Fruit fly (Drosophila melanogaster) whole organism, embryonic: ENCODE data around the gene Sdic4.

Source experiments
- Bteb2 ChIP-seq: fragments of 200-800 bp; sonication (Bioruptor generic); optimal IDR thresholded peaks from 2 replicates; lab custom pipeline; 2016; ENCODE audit warnings: missing biosample characterization, missing genetic modification characterization
- CG10654 ChIP-seq: fragments of 200-800 bp; sonication (Bioruptor generic); optimal IDR thresholded peaks from 2 replicates; lab custom pipeline; 2016; ENCODE audit warnings: missing biosample characterization, missing genetic modification characterization
- CG11695 ChIP-seq: fragments of 200-800 bp; sonication (Bioruptor generic); IDR thresholded peaks from 3 replicates; pipeline ENCODE4 v1.3.6; 2022; ENCODE audit warnings: missing biosample characterization, missing genetic modification characterization
- CG12104 ChIP-seq: fragments of 200-800 bp; sonication (Bioruptor generic); optimal IDR thresholded peaks from 3 replicates; lab custom pipeline; 2016; ENCODE audit warnings: missing biosample characterization, missing genetic modification characterization
- CG12236 ChIP-seq: fragments of 200-800 bp; sonication (Bioruptor generic); optimal IDR thresholded peaks from 2 replicates; lab custom pipeline; 2016; ENCODE audit warnings: missing biosample characterization, missing genetic modification characterization
- CG14667 ChIP-seq: fragments of 200-800 bp; sonication (Bioruptor generic); IDR thresholded peaks from 2 replicates; pipeline ENCODE4 v1.3.6; 2022; ENCODE audit warnings: missing biosample characterization, missing genetic modification characterization
- CG15269 ChIP-seq: fragments of 200-800 bp; sonication (Bioruptor generic); optimal IDR thresholded peaks from 2 replicates; lab custom pipeline; 2018; ENCODE audit warnings: missing biosample characterization, mild to moderate bottlenecking, missing genetic modification characterization, moderate library complexity
- CG1602 ChIP-seq: fragments of 200-800 bp; sonication (Bioruptor generic); optimal IDR thresholded peaks from 3 replicates; lab custom pipeline; 2016; ENCODE audit warnings: missing biosample characterization, missing genetic modification characterization
- CG17186 ChIP-seq: fragments of 200-800 bp; sonication (Bioruptor generic); optimal IDR thresholded peaks from 3 replicates; lab custom pipeline; 2017; ENCODE audit warnings: missing biosample characterization, missing genetic modification reagents, missing genetic modification characterization
- CG17361 ChIP-seq: fragments of 200-800 bp; sonication (Bioruptor generic); IDR thresholded peaks from 3 replicates; pipeline ENCODE4 v1.3.6; 2022; ENCODE audit warnings: missing biosample characterization, missing genetic modification characterization
- CG2129 ChIP-seq: fragments of 200-800 bp; sonication (Bioruptor generic); IDR thresholded peaks from 2 replicates; pipeline ENCODE4 v1.3.6; 2022; ENCODE audit warnings: missing biosample characterization, missing genetic modification characterization; ENCODE audit not compliant: partially characterized antibody
- CG2199 ChIP-seq: fragments of 200-800 bp; sonication (Bioruptor generic); IDR thresholded peaks from 3 replicates; pipeline ENCODE4 v1.3.6; 2022; ENCODE audit warnings: missing biosample characterization, missing genetic modification characterization
- CG30403 ChIP-seq: fragments of 200-800 bp; sonication (Bioruptor generic); optimal IDR thresholded peaks from 3 replicates; lab custom pipeline; 2016; ENCODE audit warnings: missing biosample characterization, missing genetic modification characterization
- CG4360 ChIP-seq: fragments of 200-800 bp; sonication (Bioruptor generic); IDR thresholded peaks from 2 replicates; pipeline ENCODE4 v1.3.6; 2022; ENCODE audit warnings: missing biosample characterization, missing genetic modification characterization
- CG4424 ChIP-seq: fragments of 200-800 bp; sonication (Bioruptor generic); optimal IDR thresholded peaks from 3 replicates; lab custom pipeline; 2016; ENCODE audit warnings: missing biosample characterization, missing genetic modification characterization
- CG6654 ChIP-seq: fragments of 200-800 bp; sonication (Bioruptor generic); optimal IDR thresholded peaks from 2 replicates; lab custom pipeline; 2017; ENCODE audit warnings: missing biosample characterization, mild to moderate bottlenecking, missing genetic modification characterization
- CG7357 ChIP-seq: fragments of 200-800 bp; sonication (Bioruptor generic); IDR thresholded peaks from 3 replicates; pipeline ENCODE4 v1.3.6; 2022; ENCODE audit warnings: missing biosample characterization, missing genetic modification characterization
- CG9817 ChIP-seq: fragments of 200-800 bp; sonication (Bioruptor generic); optimal IDR thresholded peaks from 2 replicates; lab custom pipeline; 2018; ENCODE audit warnings: missing biosample characterization, mild to moderate bottlenecking, missing genetic modification characterization, moderate library complexity
- Dref ChIP-seq: fragments of 200-800 bp; sonication (Bioruptor generic); IDR thresholded peaks from 2 replicates; pipeline ENCODE4 v1.3.6; 2022; ENCODE audit warnings: missing biosample characterization, missing genetic modification characterization
- Fer3 ChIP-seq: fragments of 200-800 bp; sonication (Bioruptor generic); optimal IDR thresholded peaks from 2 replicates; lab custom pipeline; 2018; ENCODE audit warnings: missing biosample characterization, mild to moderate bottlenecking, missing genetic modification characterization, moderate library complexity
- H2.0 ChIP-seq: fragments of 200-800 bp; sonication (Bioruptor generic); IDR thresholded peaks from 2 replicates; pipeline ENCODE4 v1.3.6; 2022; ENCODE audit warnings: missing biosample characterization, missing genetic modification characterization
- HLH4C ChIP-seq: fragments of 200-800 bp; sonication (Bioruptor generic); IDR thresholded peaks from 3 replicates; pipeline ENCODE4 v1.3.6; 2022; ENCODE audit warnings: missing biosample characterization, missing genetic modification characterization; ENCODE audit not compliant: partially characterized antibody
- Hmr ChIP-seq: fragments of 200-800 bp; sonication (Bioruptor generic); optimal IDR thresholded peaks from 3 replicates; lab custom pipeline; 2017; ENCODE audit warnings: mild to moderate bottlenecking, missing biosample characterization, missing genetic modification reagents, missing genetic modification characterization
- Hr78 ChIP-seq, 2 experiments: fragments of 200-800 bp in 1 of 2; fragments of >200 bp in 1 of 2; sonication (Bioruptor generic) in 1 of 2; optimal IDR thresholded peaks; 2 replicates each; lab custom pipeline; 2017 to 2019; ENCODE audit warnings: missing biosample characterization in 2 of 2, missing genetic modification characterization in 2 of 2, mild to moderate bottlenecking in 1 of 2, moderate library complexity in 1 of 2
- MBD-R2 ChIP-seq: fragments of 200-800 bp; sonication (Bioruptor generic); IDR thresholded peaks from 2 replicates; pipeline ENCODE4 v1.3.6; 2022; ENCODE audit warnings: missing biosample characterization, missing genetic modification characterization
- Med ChIP-seq: fragments of 200-800 bp; sonication (Bioruptor generic); peaks from one replicate; lab custom pipeline; 2016; ENCODE audit warnings: missing biosample characterization, missing genetic modification characterization, mild to moderate bottlenecking, inconsistent platforms, moderate library complexity
- NFAT ChIP-seq: fragments of 200-800 bp; sonication (Bioruptor generic); IDR thresholded peaks from 2 replicates; pipeline ENCODE4 v1.3.6; 2022; ENCODE audit warnings: missing biosample characterization, missing genetic modification characterization
- Sox102F ChIP-seq: fragments of 200-800 bp; sonication (Bioruptor generic); optimal IDR thresholded peaks from 2 replicates; lab custom pipeline; 2018; ENCODE audit warnings: missing biosample characterization, mild to moderate bottlenecking, missing genetic modification characterization, moderate library complexity
- bigmax ChIP-seq: fragments of 200-800 bp; sonication (Bioruptor generic); optimal IDR thresholded peaks from 2 replicates; lab custom pipeline; 2018; ENCODE audit warnings: missing biosample characterization, mild to moderate bottlenecking, missing genetic modification characterization
- caup ChIP-seq: fragments of 200-800 bp; sonication (Bioruptor generic); optimal IDR thresholded peaks from 3 replicates; lab custom pipeline; 2017; ENCODE audit warnings: missing biosample characterization, mild to moderate bottlenecking, missing genetic modification characterization, moderate library complexity; ENCODE audit not compliant: severe bottlenecking
- chinmo ChIP-seq: fragments of 200-800 bp; sonication (Bioruptor generic); IDR thresholded peaks from 4 replicates; pipeline ENCODE4 v1.3.6; 2022; ENCODE audit warnings: missing biosample characterization, missing genetic modification characterization; ENCODE audit not compliant: partially characterized antibody
- dan ChIP-seq: fragments of 200-800 bp; sonication (Bioruptor generic); IDR thresholded peaks from 2 replicates; pipeline ENCODE4 v1.3.6; 2022; ENCODE audit warnings: missing biosample characterization, missing genetic modification characterization
- ewg ChIP-seq: fragments of 200-800 bp; sonication (Bioruptor generic); optimal IDR thresholded peaks from 3 replicates; lab custom pipeline; 2017; ENCODE audit warnings: mild to moderate bottlenecking, missing biosample characterization, missing genetic modification reagents, missing genetic modification characterization
- fd96Cb ChIP-seq: fragments of 200-800 bp; sonication (Bioruptor generic); optimal IDR thresholded peaks from 2 replicates; lab custom pipeline; 2018; ENCODE audit warnings: missing biosample characterization, mild to moderate bottlenecking, missing genetic modification characterization, moderate library complexity
- gro ChIP-seq: fragments of 200-800 bp; sonication (Bioruptor generic); optimal IDR thresholded peaks from 2 replicates; lab custom pipeline; 2016; ENCODE audit warnings: missing biosample characterization, missing genetic modification characterization
- hb ChIP-seq: fragments of 200-800 bp; sonication (Bioruptor generic); IDR thresholded peaks from 3 replicates; pipeline ENCODE4 v1.3.6; 2022; ENCODE audit warnings: missing biosample characterization, missing genetic modification characterization; ENCODE audit not compliant: partially characterized antibody
- ind ChIP-seq: fragments of 200-800 bp; sonication (Bioruptor generic); optimal IDR thresholded peaks from 3 replicates; lab custom pipeline; 2016; ENCODE audit warnings: missing biosample characterization, missing genetic modification characterization
- inv ChIP-seq: fragments of 200-800 bp; sonication (Bioruptor generic); IDR thresholded peaks from 2 replicates; pipeline ENCODE4 v1.3.6; 2022; ENCODE audit warnings: missing biosample characterization, missing genetic modification characterization; ENCODE audit not compliant: partially characterized antibody
- lov ChIP-seq, 2 experiments: fragments of 200-800 bp in 1 of 2; fragments of >200 bp in 1 of 2; sonication (Bioruptor generic) in 1 of 2; IDR thresholded peaks in 1 of 2; optimal IDR thresholded peaks in 1 of 2; 2 replicates in 1 of 2; 3 replicates in 1 of 2; pipeline versions ENCODE4 v1.3.6 to Lab custom; 2017 to 2022; ENCODE audit warnings: missing biosample characterization in 1 of 2, missing genetic modification characterization in 1 of 2
- onecut ChIP-seq: fragments of 200-800 bp; sonication (Bioruptor generic); IDR thresholded peaks from 2 replicates; pipeline ENCODE4 v1.3.6; 2022; ENCODE audit warnings: missing biosample characterization, missing genetic modification characterization
- org-1 ChIP-seq: fragments of 200-800 bp; sonication (Bioruptor generic); optimal IDR thresholded peaks from 2 replicates; lab custom pipeline; 2017; ENCODE audit warnings: missing biosample characterization, missing genetic modification characterization
- pnt ChIP-seq: fragments of 200-800 bp; sonication (Bioruptor generic); optimal IDR thresholded peaks from 3 replicates; lab custom pipeline; 2016; ENCODE audit warnings: missing biosample characterization, missing genetic modification characterization
- ro ChIP-seq: fragments of 200-800 bp; sonication (Bioruptor generic); IDR thresholded peaks from 2 replicates; pipeline ENCODE4 v1.3.6; 2022; ENCODE audit warnings: missing biosample characterization, missing genetic modification characterization
- row ChIP-seq: fragments of 200-800 bp; sonication (Bioruptor generic); IDR thresholded peaks from 3 replicates; pipeline ENCODE4 v1.3.6; 2022; ENCODE audit warnings: missing biosample characterization, missing genetic modification characterization
- sisA ChIP-seq: fragments of 200-800 bp; sonication (Bioruptor generic); IDR thresholded peaks from 2 replicates; pipeline ENCODE4 v1.3.6; 2022; ENCODE audit warnings: missing biosample characterization, missing genetic modification characterization
- trh ChIP-seq: fragments of 200-800 bp; sonication (Bioruptor generic); optimal IDR thresholded peaks from 2 replicates; lab custom pipeline; 2016; ENCODE audit warnings: missing biosample characterization, missing genetic modification characterization
- ttk ChIP-seq: fragments of 200-800 bp; sonication (Bioruptor generic); IDR thresholded peaks from 2 replicates; pipeline ENCODE4 v2.1.2; 2022; ENCODE audit warnings: missing biosample characterization, missing genetic modification characterization
- tx ChIP-seq: fragments of 200-800 bp; sonication (Bioruptor generic); optimal IDR thresholded peaks from 2 replicates; lab custom pipeline; 2016; ENCODE audit warnings: missing biosample characterization, missing genetic modification characterization
- zen ChIP-seq: fragments of 200-800 bp; sonication (Bioruptor generic); optimal IDR thresholded peaks from 3 replicates; lab custom pipeline; 2018; ENCODE audit warnings: missing biosample characterization, mild to moderate bottlenecking, missing genetic modification characterization, moderate library complexity
- zfh1 ChIP-seq: fragments of 200-800 bp; sonication (Bioruptor generic); IDR thresholded peaks from 3 replicates; pipeline ENCODE4 v1.3.6; 2022; ENCODE audit warnings: missing biosample characterization, missing genetic modification characterization
- zfh2 ChIP-seq: fragments of 200-800 bp; sonication (Bioruptor generic); optimal IDR thresholded peaks from 2 replicates; lab custom pipeline; 2016; ENCODE audit warnings: missing biosample characterization, missing genetic modification characterization

Sdic4 gene

DNA sequence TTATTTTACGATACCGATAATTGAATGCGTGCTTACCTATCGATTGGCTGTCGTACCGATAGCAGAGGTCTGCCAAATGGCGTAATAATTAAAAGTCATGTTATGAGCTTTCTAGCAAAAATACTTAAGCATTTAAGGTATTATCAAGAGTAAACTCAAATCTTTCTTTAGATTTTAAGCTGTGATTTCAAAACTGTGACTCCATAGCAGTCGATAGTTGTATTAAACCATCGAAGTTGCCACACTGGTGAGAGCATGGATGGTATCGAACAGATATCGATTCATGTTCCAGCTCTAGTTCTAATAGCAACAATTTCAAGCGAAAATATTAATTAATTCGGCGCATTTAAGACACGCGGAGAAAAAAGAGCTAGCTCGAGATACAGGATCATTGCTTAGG is 26.2 kb upstream of the Sdic4 start, which contains the start of the genes CG17068 and Rab10:
TSS of gene CG17068 (minus strand) at position 25 of the 400 bp plus-strand sequence.
TSS of gene Rab10 (plus strand) at position 270 of the 400 bp plus-strand sequence.
- TF ChIP-seq Sox102F (GFP tag; lab: Kevin White, UChicago), result no peak
- TF ChIP-seq CG2199 (GFP tag; lab: Robert Waterston, UW), result no peak
- no peak for TF ChIP-seq ind
- no peak for TF ChIP-seq NFAT (GFP tag; lab: Robert Waterston, UW)
- no peak for TF ChIP-seq CG15269 (tag; lab: Kevin White, UChicago)
- no peak for TF ChIP-seq CG14667
- peak; percentile 79 for TF ChIP-seq Dref (GFP tag; lab: Robert Waterston, UW)
- peak; percentile 93; the same call in 2 of the 3 replicates for TF ChIP-seq hb
- peak; percentile 46; the same call in 2 of the 3 replicates for TF ChIP-seq row
- TF ChIP-seq lov (optimal IDR thresholded peaks at IDR 0.05; lab: Kevin White, UChicago), result no peak
- TF ChIP-seq lov (GFP tag; IDR thresholded peaks at IDR 0.05; lab: Robert Waterston, UW), result no peak
- TF ChIP-seq trh (GFP tag; lab: Kevin White, UChicago), result no peak
- TF ChIP-seq Bteb2, result no peak
- no peak for TF ChIP-seq zfh1 (GFP tag; lab: Robert Waterston, UW)
- TF ChIP-seq CG2129 (GFP tag; lab: Robert Waterston, UW), result peak; percentile 93
- no peak for TF ChIP-seq CG17361
- TF ChIP-seq Fer3 (tag; lab: Kevin White, UChicago), result no peak
- peak; percentile 12 for TF ChIP-seq CG4424
- no peak for TF ChIP-seq ro (GFP tag; lab: Robert Waterston, UW)
- TF ChIP-seq tx (GFP tag; lab: Kevin White, UChicago), result no peak
- TF ChIP-seq ewg, result no peak
- TF ChIP-seq inv (GFP tag; lab: Robert Waterston, UW), result peak; percentile 91
- no peak for TF ChIP-seq pnt (GFP tag; lab: Kevin White, UChicago)
- no peak for TF ChIP-seq sisA (GFP tag; lab: Robert Waterston, UW)
- TF ChIP-seq CG7357 (GFP tag; lab: Robert Waterston, UW), result no peak
- no peak for TF ChIP-seq CG30403 (GFP tag; lab: Kevin White, UChicago)
- TF ChIP-seq CG17186 (GFP tag; lab: Kevin White, UChicago), result peak; percentile 61
- TF ChIP-seq fd96Cb (tag; lab: Kevin White, UChicago), result no peak
- TF ChIP-seq Hmr (GFP tag; lab: Kevin White, UChicago), result no peak
- TF ChIP-seq dan (GFP tag; lab: Robert Waterston, UW), result no peak
- TF ChIP-seq bigmax (GFP tag; lab: Kevin White, UChicago), result no peak
- peak; percentile 25 for TF ChIP-seq zen (tag; lab: Kevin White, UChicago)
- no peak for TF ChIP-seq CG11695 (GFP tag; lab: Robert Waterston, UW)
- no peak for TF ChIP-seq onecut (GFP tag; lab: Robert Waterston, UW)
- no peak for TF ChIP-seq CG12236 (GFP tag; lab: Kevin White, UChicago)
- no peak for TF ChIP-seq CG1602 (GFP tag; lab: Kevin White, UChicago)
- TF ChIP-seq CG9817 (tag; lab: Kevin White, UChicago), result no peak
- no peak for TF ChIP-seq ttk (GFP tag; lab: Robert Waterston, UW)
- TF ChIP-seq CG6654 (GFP tag; lab: Kevin White, UChicago), result no peak
- 0 out of 4 replicates have a peak, but pooled peaks have one; percentile 53 for TF ChIP-seq chinmo (GFP tag; lab: Robert Waterston, UW)
- TF ChIP-seq org-1, result no peak
- peak; percentile 1 for TF ChIP-seq gro (GFP tag; lab: Kevin White, UChicago)
- TF ChIP-seq Hr78 (GFP tag; optimal IDR thresholded peaks at IDR 0.05; lab: Kevin White, UChicago), result no peak
- TF ChIP-seq zfh2 (GFP tag; lab: Kevin White, UChicago), result no peak
- TF ChIP-seq CG12104, result no peak
- no peak for TF ChIP-seq CG4360 (GFP tag; lab: Robert Waterston, UW)
- no peak for TF ChIP-seq H2.0 (GFP tag; lab: Robert Waterston, UW)
- TF ChIP-seq CG10654 (GFP tag; lab: Kevin White, UChicago), result no peak
- peak; percentile 81 for TF ChIP-seq Med (GFP tag; lab: Kevin White, UChicago)
- TF ChIP-seq HLH4C (GFP tag; lab: Robert Waterston, UW), result peak; percentile 95
- TF ChIP-seq MBD-R2 (GFP tag; lab: Robert Waterston, UW), result peak; percentile 63
- TF ChIP-seq caup (GFP tag; lab: Kevin White, UChicago), result no peak
